Fruit fly (Drosophila melanogaster) whole organism, adult: ENCODE measurements around the gene Spn28B.

ENCODE experiments used
- CG11617 ChIP-seq: fragments of 200-800 bp; sonication (Bioruptor generic); optimal IDR thresholded peaks from 2 replicates; lab custom pipeline; 2017; ENCODE audit warnings: mild to moderate bottlenecking, missing biosample characterization, missing genetic modification reagents, missing genetic modification characterization
- CG12768 ChIP-seq: fragments of 200-800 bp; sonication (Bioruptor generic); optimal IDR thresholded peaks from 2 replicates; lab custom pipeline; 2017; ENCODE audit warnings: missing biosample characterization, missing genetic modification characterization, mild to moderate bottlenecking, moderate library complexity, missing genetic modification reagents
- CG14711 ChIP-seq: fragments of 200-800 bp; sonication (Bioruptor generic); optimal IDR thresholded peaks from 2 replicates; lab custom pipeline; 2018; ENCODE audit warnings: missing biosample characterization, mild to moderate bottlenecking, missing genetic modification characterization, moderate library complexity
- CG1620 ChIP-seq: fragments of 200-800 bp; sonication (Bioruptor generic); optimal IDR thresholded peaks from 2 replicates; lab custom pipeline; 2016; ENCODE audit warnings: missing biosample characterization, missing genetic modification characterization
- CG33017 ChIP-seq: fragments of 200-800 bp; sonication (Bioruptor generic); optimal IDR thresholded peaks from 2 replicates; lab custom pipeline; 2018; ENCODE audit warnings: missing biosample characterization, mild to moderate bottlenecking, missing genetic modification characterization, moderate library complexity
- CG5204 ChIP-seq: fragments of 200-800 bp; sonication (Bioruptor generic); optimal IDR thresholded peaks from 2 replicates; lab custom pipeline; 2016; ENCODE audit warnings: missing biosample characterization, missing genetic modification characterization
- CG7045 ChIP-seq: fragments of 200-800 bp; sonication (Bioruptor generic); optimal IDR thresholded peaks from 2 replicates; lab custom pipeline; 2017; ENCODE audit warnings: missing biosample characterization, mild to moderate bottlenecking, missing genetic modification characterization
- CG7101 ChIP-seq: fragments of 200-800 bp; sonication (Bioruptor generic); optimal IDR thresholded peaks from 2 replicates; lab custom pipeline; 2018; ENCODE audit warnings: missing biosample characterization, mild to moderate bottlenecking, missing genetic modification characterization, moderate library complexity
- Clk ChIP-seq: fragments of 200-800 bp; sonication (Bioruptor generic); optimal IDR thresholded peaks from 2 replicates; lab custom pipeline; 2017; ENCODE audit warnings: missing biosample characterization, missing genetic modification characterization
- Crg-1 ChIP-seq: fragments of 200-800 bp; sonication (Bioruptor generic); optimal IDR thresholded peaks from 2 replicates; lab custom pipeline; 2016; ENCODE audit warnings: missing biosample characterization, missing genetic modification characterization
- Hr96 ChIP-seq: fragments of 200-800 bp; sonication (Bioruptor generic); optimal IDR thresholded peaks from 2 replicates; lab custom pipeline; 2016; ENCODE audit warnings: missing biosample characterization, missing genetic modification characterization
- Mnt ChIP-seq: fragments of 200-800 bp; sonication (Bioruptor generic); optimal IDR thresholded peaks from 2 replicates; lab custom pipeline; 2016; ENCODE audit warnings: missing biosample characterization, mild to moderate bottlenecking, missing genetic modification characterization
- bab1 ChIP-seq: fragments of 200-800 bp; sonication (Bioruptor generic); optimal IDR thresholded peaks from 3 replicates; lab custom pipeline; 2019; ENCODE audit warnings: missing biosample characterization, mild to moderate bottlenecking, missing genetic modification characterization, moderate library complexity
- cic ChIP-seq: fragments of 200-800 bp; sonication (Bioruptor generic); optimal IDR thresholded peaks from 2 replicates; lab custom pipeline; 2017; ENCODE audit warnings: missing biosample characterization, mild to moderate bottlenecking, missing genetic modification characterization, moderate library complexity
- cnc ChIP-seq, 2 experiments: fragments of >200 bp; optimal IDR thresholded peaks; 2 replicates each; lab custom pipeline; 2017
- kay ChIP-seq: fragments of 200-800 bp; sonication (Bioruptor generic); peaks from one replicate; lab custom pipeline; 2016; ENCODE audit warnings: missing biosample characterization, missing genetic modification characterization, borderline replicate concordance
- ovo ChIP-seq: fragments of 200-800 bp; sonication (Bioruptor generic); optimal IDR thresholded peaks from 2 replicates; lab custom pipeline; 2016; ENCODE audit warnings: missing biosample characterization, missing genetic modification characterization
- pad ChIP-seq: fragments of 200-800 bp; sonication (Bioruptor generic); optimal IDR thresholded peaks from 3 replicates; lab custom pipeline; 2017; ENCODE audit warnings: missing biosample characterization, missing genetic modification characterization, mild to moderate bottlenecking, moderate library complexity, missing genetic modification reagents
- tj ChIP-seq: fragments of 200-800 bp; sonication (Bioruptor generic); optimal IDR thresholded peaks from 3 replicates; lab custom pipeline; 2017; ENCODE audit warnings: missing biosample characterization, mild to moderate bottlenecking, missing genetic modification characterization, moderate library complexity
- toe ChIP-seq: fragments of 200-800 bp; sonication (Bioruptor generic); optimal IDR thresholded peaks from 2 replicates; lab custom pipeline; 2016; ENCODE audit warnings: missing biosample characterization, missing genetic modification characterization

The Spn28B gene

DNA sequence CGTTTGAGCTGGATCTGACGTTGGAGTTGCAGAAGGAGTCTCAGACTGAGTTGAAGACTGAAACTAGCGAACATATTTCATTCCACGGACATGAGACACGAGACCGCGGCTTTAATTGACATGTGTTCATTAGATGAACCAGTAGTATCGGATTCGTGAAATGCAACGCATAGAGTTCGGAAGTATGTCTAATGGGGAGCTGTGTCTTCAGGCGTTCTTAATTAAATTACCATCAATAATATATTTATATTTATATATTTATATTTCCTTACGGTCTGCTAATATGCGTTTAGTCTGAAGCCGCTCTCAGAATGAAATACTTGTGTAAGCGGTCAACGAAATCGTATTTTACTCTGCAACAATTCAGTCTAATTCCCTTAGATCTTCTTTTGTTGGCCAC, at the start of gene Spn28B:
TSS of gene Spn28B (plus strand) at position 301 of the 400 bp plus-strand sequence.
- TF ChIP-seq CG12768 (GFP tag; lab: Kevin White, UChicago) (no peak), Hr96 (GFP tag; lab: Kevin White, UChicago) (no peak), toe (no peak), CG11617 (GFP tag; lab: Kevin White, UChicago) (no peak), cic (no peak), cnc (optimal IDR thresholded peaks at IDR 0.05; lab: Kevin White, UChicago) (no peak), CG7101 (tag; lab: Kevin White, UChicago) (no peak), ovo (GFP tag; lab: Kevin White, UChicago) (no peak), pad (no peak), tj (GFP tag; lab: Kevin White, UChicago) (no peak), CG33017 (tag; lab: Kevin White, UChicago) (no peak), CG5204 (GFP tag; lab: Kevin White, UChicago) (no peak), Crg-1 (no peak), Mnt (GFP tag; lab: Kevin White, UChicago) (no peak), kay (no peak), bab1 (GFP tag; lab: Kevin White, UChicago) (no peak), CG14711 (tag; lab: Kevin White, UChicago) (no peak)

DNA sequence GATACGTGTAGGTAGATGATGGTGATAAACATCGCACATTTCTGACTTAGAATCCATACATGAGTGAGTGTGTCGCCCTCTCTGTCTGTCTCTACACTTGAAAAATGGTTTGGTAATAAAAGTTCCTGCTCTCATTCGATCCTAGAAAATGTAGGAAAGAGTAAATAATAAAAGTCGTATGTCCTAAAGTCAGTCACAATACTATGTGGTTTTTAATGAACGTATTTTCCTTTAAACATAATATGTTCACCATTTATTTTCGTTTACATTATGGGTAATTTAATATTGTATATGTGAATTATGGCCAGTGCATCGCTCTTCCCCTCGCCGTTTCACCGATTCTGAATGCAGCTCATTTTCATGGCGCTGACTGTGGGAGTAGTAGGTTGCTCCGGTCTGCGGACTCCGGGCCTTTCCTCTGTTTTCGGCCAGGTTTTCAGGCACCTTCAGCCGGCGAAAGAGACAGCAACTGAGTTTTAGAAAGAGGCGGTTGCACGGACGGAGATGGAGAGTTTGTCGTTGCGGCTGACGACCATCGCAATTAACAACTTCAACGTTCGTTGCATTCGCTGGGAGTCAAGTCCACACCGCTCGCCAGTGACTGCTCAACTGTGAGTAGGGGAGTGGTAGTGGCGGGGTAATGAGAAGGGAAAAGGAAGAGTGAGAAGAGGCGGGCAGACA, 48.9 kb upstream of the Spn28B start:
- TF ChIP-seq Hr96 (GFP tag; lab: Kevin White, UChicago) (no peak), bab1 (GFP tag; lab: Kevin White, UChicago) (no peak), CG14711 (tag; lab: Kevin White, UChicago) (no peak)

DNA sequence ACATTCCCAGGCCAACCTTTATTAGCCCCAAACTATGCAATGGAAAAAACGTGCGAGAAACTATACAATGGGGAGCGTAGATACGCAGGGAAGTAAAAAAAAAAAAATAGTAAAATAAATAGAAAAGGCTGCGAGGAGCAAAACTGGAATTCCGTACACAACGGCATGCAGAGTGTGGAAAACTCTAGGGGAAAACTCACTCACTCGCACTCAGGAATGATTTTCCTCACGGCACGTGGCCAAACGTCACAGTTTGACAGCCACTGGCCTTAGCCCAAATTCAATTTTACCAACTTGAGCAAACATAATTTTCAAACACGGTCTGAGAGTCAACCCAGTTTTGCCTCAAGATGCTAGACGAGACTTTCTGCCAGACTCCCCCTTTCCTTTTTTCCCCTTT, 47.7 kb upstream of the Spn28B start:
- TF ChIP-seq CG14711 (tag; lab: Kevin White, UChicago): no peak
- TF ChIP-seq toe: no peak
- no peak for TF ChIP-seq kay
- TF ChIP-seq CG7045 (GFP tag; lab: Kevin White, UChicago): no peak
- TF ChIP-seq Mnt (GFP tag; lab: Kevin White, UChicago): no peak

DNA sequence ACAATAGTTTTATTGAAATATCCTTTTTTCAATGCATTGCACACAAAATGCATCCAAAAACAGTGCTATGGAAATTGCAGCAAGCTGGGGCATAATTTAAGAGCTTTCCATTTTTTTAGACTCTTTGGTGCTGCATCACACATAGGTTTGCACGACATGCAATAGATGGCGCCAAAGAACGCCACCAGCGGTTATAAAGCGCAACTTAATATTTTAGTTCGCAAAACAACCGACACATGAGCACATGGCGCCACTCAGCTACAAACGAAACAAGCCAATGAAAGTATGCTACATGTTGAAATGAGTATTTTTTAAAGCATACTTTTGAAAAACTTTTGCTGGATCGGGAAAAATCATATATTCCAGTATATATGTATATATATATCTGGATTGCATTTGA, 46.8 kb upstream of the Spn28B start:
- TF ChIP-seq ovo (GFP tag; lab: Kevin White, UChicago): peak; percentile 68
- peak; percentile 78 for TF ChIP-seq toe
- peak; percentile 78 for TF ChIP-seq Hr96 (GFP tag; lab: Kevin White, UChicago)
- TF ChIP-seq cnc (optimal IDR thresholded peaks at IDR 0.05; lab: Kevin White, UChicago): no peak
- peak; percentile 26 for TF ChIP-seq tj (GFP tag; lab: Kevin White, UChicago)
- TF ChIP-seq bab1 (GFP tag; lab: Kevin White, UChicago): peak; percentile 83
- peak; percentile 65 for TF ChIP-seq CG7045 (GFP tag; lab: Kevin White, UChicago)
- TF ChIP-seq kay: no peak
- TF ChIP-seq CG14711 (tag; lab: Kevin White, UChicago): peak; percentile 35
- TF ChIP-seq CG5204 (GFP tag; lab: Kevin White, UChicago): peak; percentile 58
- TF ChIP-seq CG33017 (tag; lab: Kevin White, UChicago): no peak
- peak; percentile 69 for TF ChIP-seq pad
- TF ChIP-seq CG1620 (GFP tag; lab: Kevin White, UChicago): peak; percentile 94
- TF ChIP-seq CG11617 (GFP tag; lab: Kevin White, UChicago): no peak
- no peak for TF ChIP-seq cic
- no peak for TF ChIP-seq CG12768 (GFP tag; lab: Kevin White, UChicago)
- peak; percentile 72 for TF ChIP-seq Mnt (GFP tag; lab: Kevin White, UChicago)
- TF ChIP-seq CG7101 (tag; lab: Kevin White, UChicago): peak; percentile 82
- no peak for TF ChIP-seq Clk (GFP tag; lab: Kevin White, UChicago)
- TF ChIP-seq Crg-1: peak; percentile 81

DNA sequence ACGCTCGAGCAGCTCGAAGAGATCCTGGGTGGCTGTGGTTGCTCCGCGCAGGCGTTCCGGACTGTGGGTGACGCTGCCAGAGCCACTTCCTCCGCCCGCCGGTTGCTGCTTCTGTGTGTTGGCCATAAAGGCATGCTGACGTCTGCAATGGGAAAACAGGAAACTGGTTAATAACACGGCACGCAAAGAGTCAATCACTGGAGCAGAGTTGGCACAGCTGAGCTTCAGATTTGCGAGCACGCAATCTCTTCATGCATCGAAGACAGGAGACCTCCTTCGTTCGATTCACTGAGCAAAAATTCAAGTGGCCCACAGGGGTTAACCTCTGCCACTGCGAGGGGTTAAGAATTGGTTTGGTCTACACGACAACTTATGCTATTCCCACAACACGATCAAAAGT, 45.4 kb upstream of the Spn28B start:
- TF ChIP-seq CG1620 (GFP tag; lab: Kevin White, UChicago) (no peak), CG7045 (GFP tag; lab: Kevin White, UChicago) (no peak), CG33017 (tag; lab: Kevin White, UChicago) (no peak), Clk (GFP tag; lab: Kevin White, UChicago) (no peak), ovo (GFP tag; lab: Kevin White, UChicago) (no peak), bab1 (GFP tag; lab: Kevin White, UChicago) (no peak), cnc (optimal IDR thresholded peaks at IDR 0.05; lab: Kevin White, UChicago) (no peak), CG14711 (tag; lab: Kevin White, UChicago) (no peak), Hr96 (GFP tag; lab: Kevin White, UChicago) (no peak), tj (GFP tag; lab: Kevin White, UChicago) (no peak), cic (no peak), Crg-1 (no peak), CG7101 (tag; lab: Kevin White, UChicago) (no peak), CG11617 (GFP tag; lab: Kevin White, UChicago) (no peak), CG5204 (GFP tag; lab: Kevin White, UChicago) (no peak), kay (no peak), toe (no peak), pad (no peak)

DNA sequence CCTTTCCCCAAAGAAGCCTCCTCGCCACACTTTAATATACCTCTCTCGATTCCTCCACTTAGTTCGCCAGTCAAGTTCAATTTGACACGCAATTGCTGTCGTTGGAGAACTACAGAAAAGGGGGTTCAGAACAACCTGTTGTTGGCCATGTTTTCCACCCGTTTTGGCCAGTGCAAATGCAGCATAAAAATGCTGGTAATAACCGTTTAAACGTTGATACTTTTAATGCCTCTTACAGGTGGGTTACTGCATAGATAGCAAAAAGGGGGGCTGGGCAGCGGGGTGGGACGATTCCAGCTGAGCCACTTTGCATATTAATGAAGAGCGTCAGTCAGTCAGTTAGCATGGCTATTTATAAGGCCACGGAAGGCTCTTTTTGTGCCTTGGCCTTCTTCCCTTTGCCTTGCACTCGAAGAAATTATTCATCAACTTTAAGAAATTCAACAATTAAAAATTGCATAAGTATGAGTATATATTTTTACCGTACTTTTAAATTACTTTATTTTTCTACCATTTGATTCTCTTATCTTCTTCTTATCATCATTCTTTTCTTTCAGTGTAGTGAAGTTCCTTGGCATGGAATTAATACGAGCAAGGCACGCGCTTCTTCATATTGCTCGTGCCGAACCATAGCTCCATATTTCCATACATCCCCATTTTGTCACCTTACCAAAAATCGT, 40.5 kb upstream of the Spn28B start:
- TF ChIP-seq CG7045 (GFP tag; lab: Kevin White, UChicago) (no peak), tj (GFP tag; lab: Kevin White, UChicago) (peak; percentile 55)
